Worm (Caenorhabditis elegans): ENCODE measurements around the gene syf-2.
A peak's percentile ranks its signal among the peaks of the same experiment; 100 is the strongest.

Gene syf-2

ce11 chrIII:7153747-7154238 is 8.1 kb downstream of the syf-2 start, which contains the start of gene ogt-1:
Gene ogt-1, minus strand, starts transcription at chrIII:7153797.
- TF ChIP-seq ets-7 (tag; optimal IDR thresholded peaks at IDR 0.05) (no peak), ama-1 (optimal IDR thresholded peaks at IDR 0.05) (no peak), scrt-1 (GFP tag; IDR thresholded peaks at IDR 0.05) (no peak), flt-1 (GFP tag; IDR thresholded peaks at IDR 0.05) (no peak), hmg-4 (GFP tag; optimal IDR thresholded peaks at IDR 0.05) (peak; percentile 25), tra-4 (tag; optimal IDR thresholded peaks at IDR 0.05) (no peak), ceh-36 (tag; optimal IDR thresholded peaks at IDR 0.05) (no peak), tbx-37 (GFP tag; conservative IDR thresholded peaks at IDR 0.05) (no peak), F13C5.2 (tag; optimal IDR thresholded peaks at IDR 0.05) (peak; percentile 32), tbx-11 (GFP tag; IDR thresholded peaks at IDR 0.05) (no peak), B0310.2 (tag; optimal IDR thresholded peaks at IDR 0.05) (no peak), aly-1 (tag; optimal IDR thresholded peaks at IDR 0.05) (no peak), ceh-13 (GFP tag; optimal IDR thresholded peaks at IDR 0.05) (no peak)

- no peak for TF ChIP-seq tbx-37 (GFP tag; conservative IDR thresholded peaks at IDR 0.05)
- no peak for TF ChIP-seq pes-1 (GFP tag; IDR thresholded peaks at IDR 0.05)
- TF ChIP-seq hmg-4 (GFP tag; optimal IDR thresholded peaks at IDR 0.05): no peak
- no peak for TF ChIP-seq hmbx-1 (tag; optimal IDR thresholded peaks at IDR 0.05)
- no peak for TF ChIP-seq ets-7 (tag; optimal IDR thresholded peaks at IDR 0.05)
- TF ChIP-seq ceh-13 (GFP tag; optimal IDR thresholded peaks at IDR 0.05): no peak
- TF ChIP-seq aly-1 (tag; optimal IDR thresholded peaks at IDR 0.05): no peak
- no peak for TF ChIP-seq sea-1 (GFP tag; conservative IDR thresholded peaks at IDR 0.05)
Observed at ce11 chrIII:7152569-7152968, 9.3 kb downstream of the syf-2 start.

ce11 chrIII:7150162-7150561 is 11.8 kb downstream of the syf-2 start:
- no peak for TF ChIP-seq hmg-4 (GFP tag; optimal IDR thresholded peaks at IDR 0.05)
- no peak for TF ChIP-seq scrt-1 (GFP tag; IDR thresholded peaks at IDR 0.05)
- TF ChIP-seq aly-1 (tag; optimal IDR thresholded peaks at IDR 0.05): no peak
- TF ChIP-seq sea-1 (GFP tag; conservative IDR thresholded peaks at IDR 0.05): no peak
- TF ChIP-seq ets-7 (tag; optimal IDR thresholded peaks at IDR 0.05): no peak
- no peak for TF ChIP-seq tbx-37 (GFP tag; conservative IDR thresholded peaks at IDR 0.05)
- no peak for TF ChIP-seq ceh-13 (GFP tag; optimal IDR thresholded peaks at IDR 0.05)
- no peak for TF ChIP-seq pes-1 (GFP tag; IDR thresholded peaks at IDR 0.05)
- TF ChIP-seq hnd-1 (tag; optimal IDR thresholded peaks at IDR 0.05): no peak
- TF ChIP-seq ceh-36 (tag; optimal IDR thresholded peaks at IDR 0.05): no peak
- no peak for TF ChIP-seq flt-1 (GFP tag; IDR thresholded peaks at IDR 0.05)
- TF ChIP-seq B0310.2 (tag; optimal IDR thresholded peaks at IDR 0.05): no peak
- TF ChIP-seq ama-1 (optimal IDR thresholded peaks at IDR 0.05): no peak
- no peak for TF ChIP-seq hmbx-1 (tag; optimal IDR thresholded peaks at IDR 0.05)
- TF ChIP-seq F13C5.2 (tag; optimal IDR thresholded peaks at IDR 0.05): no peak
- no peak for TF ChIP-seq tbx-11 (GFP tag; IDR thresholded peaks at IDR 0.05)
- no peak for TF ChIP-seq tra-4 (tag; optimal IDR thresholded peaks at IDR 0.05)

- no peak for TF ChIP-seq F13C5.2 (tag; optimal IDR thresholded peaks at IDR 0.05)
- TF ChIP-seq pes-1 (GFP tag; IDR thresholded peaks at IDR 0.05): no peak
- no peak for TF ChIP-seq hmbx-1 (tag; optimal IDR thresholded peaks at IDR 0.05)
- no peak for TF ChIP-seq aly-1 (tag; optimal IDR thresholded peaks at IDR 0.05)
- no peak for TF ChIP-seq ceh-13 (GFP tag; optimal IDR thresholded peaks at IDR 0.05)
- TF ChIP-seq hnd-1 (tag; optimal IDR thresholded peaks at IDR 0.05): no peak
- TF ChIP-seq tra-4 (tag; optimal IDR thresholded peaks at IDR 0.05): no peak
- TF ChIP-seq tbx-11 (GFP tag; IDR thresholded peaks at IDR 0.05): no peak
- no peak for TF ChIP-seq ceh-36 (tag; optimal IDR thresholded peaks at IDR 0.05)
- TF ChIP-seq hmg-4 (GFP tag; optimal IDR thresholded peaks at IDR 0.05): no peak
- no peak for TF ChIP-seq ets-7 (tag; optimal IDR thresholded peaks at IDR 0.05)
Observed at ce11 chrIII:7148191-7148590, 13.7 kb downstream of the syf-2 start.

ce11 chrIII:7146341-7146740 is 15.6 kb downstream of the syf-2 start:
- TF ChIP-seq hmbx-1 (tag; optimal IDR thresholded peaks at IDR 0.05) (no peak), tra-4 (tag; optimal IDR thresholded peaks at IDR 0.05) (no peak), ceh-36 (tag; optimal IDR thresholded peaks at IDR 0.05) (no peak), ama-1 (optimal IDR thresholded peaks at IDR 0.05) (no peak), F13C5.2 (tag; optimal IDR thresholded peaks at IDR 0.05) (no peak), B0310.2 (tag; optimal IDR thresholded peaks at IDR 0.05) (no peak), flt-1 (GFP tag; IDR thresholded peaks at IDR 0.05) (no peak), scrt-1 (GFP tag; IDR thresholded peaks at IDR 0.05) (no peak), pes-1 (GFP tag; IDR thresholded peaks at IDR 0.05) (no peak), ceh-13 (GFP tag; optimal IDR thresholded peaks at IDR 0.05) (no peak), ets-7 (tag; optimal IDR thresholded peaks at IDR 0.05) (no peak), tbx-37 (GFP tag; conservative IDR thresholded peaks at IDR 0.05) (no peak), tbx-11 (GFP tag; IDR thresholded peaks at IDR 0.05) (no peak), hnd-1 (tag; optimal IDR thresholded peaks at IDR 0.05) (no peak), aly-1 (tag; optimal IDR thresholded peaks at IDR 0.05) (no peak), sea-1 (GFP tag; conservative IDR thresholded peaks at IDR 0.05) (no peak), hmg-4 (GFP tag; optimal IDR thresholded peaks at IDR 0.05) (no peak)

- TF ChIP-seq F13C5.2 (tag; optimal IDR thresholded peaks at IDR 0.05) (no peak), scrt-1 (GFP tag; IDR thresholded peaks at IDR 0.05) (no peak), B0310.2 (tag; optimal IDR thresholded peaks at IDR 0.05) (no peak), tra-4 (tag; optimal IDR thresholded peaks at IDR 0.05) (no peak), aly-1 (tag; optimal IDR thresholded peaks at IDR 0.05) (no peak), ama-1 (optimal IDR thresholded peaks at IDR 0.05) (no peak), flt-1 (GFP tag; IDR thresholded peaks at IDR 0.05) (no peak), hmbx-1 (tag; optimal IDR thresholded peaks at IDR 0.05) (no peak), sea-1 (GFP tag; conservative IDR thresholded peaks at IDR 0.05) (no peak), pes-1 (GFP tag; IDR thresholded peaks at IDR 0.05) (no peak), tbx-11 (GFP tag; IDR thresholded peaks at IDR 0.05) (no peak), hmg-4 (GFP tag; optimal IDR thresholded peaks at IDR 0.05) (no peak)
Observed at ce11 chrIII:7144749-7145148, 17.2 kb downstream of the syf-2 start, which contains the start of gene glr-2. Gene glr-2, minus strand, starts transcription at chrIII:7144959.

- TF ChIP-seq hmg-4 (GFP tag; optimal IDR thresholded peaks at IDR 0.05) (no peak), pes-1 (GFP tag; IDR thresholded peaks at IDR 0.05) (peak; percentile 53; the same call in 1 of the 2 replicates), ama-1 (optimal IDR thresholded peaks at IDR 0.05) (peak; percentile 90), ceh-13 (GFP tag; optimal IDR thresholded peaks at IDR 0.05) (no peak), tbx-11 (GFP tag; IDR thresholded peaks at IDR 0.05) (no peak), hnd-1 (tag; optimal IDR thresholded peaks at IDR 0.05) (no peak)
Observed at ce11 chrIII:7142172-7142601, 19.7 kb downstream of the syf-2 start.
